Fruit fly (Drosophila melanogaster): ENCODE data around the gene CG10096.

DNA sequence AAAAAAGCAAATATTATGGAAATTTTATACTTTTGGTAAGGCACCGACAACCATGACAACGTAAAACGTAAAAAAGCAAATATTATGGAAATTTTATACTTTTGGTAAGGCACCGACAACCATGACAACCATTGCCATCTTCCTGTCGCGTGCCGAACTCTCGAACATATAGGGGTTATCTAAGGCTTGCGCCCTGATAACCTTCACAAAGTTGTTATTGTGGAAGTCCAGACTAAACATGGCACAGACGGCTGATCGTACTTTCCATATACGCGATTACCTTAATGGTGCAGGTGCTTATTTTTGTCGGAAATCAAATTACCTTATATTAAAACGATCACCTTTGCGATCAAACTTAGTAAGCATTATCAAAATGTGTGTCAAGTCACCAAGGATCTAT, 49.7 kb upstream of the CG10096 start:
- no peak for TF ChIP-seq CG16815 (GFP tag; optimal IDR thresholded peaks at IDR 0.05)
- TF ChIP-seq Xrp1 (GFP tag; IDR thresholded peaks at IDR 0.05), result no peak
- TF ChIP-seq CG31365 (tag; optimal IDR thresholded peaks at IDR 0.05), result no peak
- no peak for TF ChIP-seq br (optimal IDR thresholded peaks at IDR 0.05)
- TF ChIP-seq bbx (GFP tag; IDR thresholded peaks at IDR 0.05; ENCODE audit: partially characterized antibody), result no peak
- TF ChIP-seq Gug (GFP tag; IDR thresholded peaks at IDR 0.05), result no peak
- no peak for TF ChIP-seq amos (GFP tag; IDR thresholded peaks at IDR 0.05; ENCODE audit: partially characterized antibody)
